Worm (Caenorhabditis elegans): ENCODE results near the gene nspd-4.

- peak; percentile 97 for TF ChIP-seq W03F9.2 (tag; optimal IDR thresholded peaks at IDR 0.05)
- TF ChIP-seq him-1 (tag; optimal IDR thresholded peaks at IDR 0.05), result peak; percentile 92
- TF ChIP-seq dao-5 (tag; optimal IDR thresholded peaks at IDR 0.05), result no peak
These were observed 9.2 kb downstream of the nspd-4 start, which contains the start of gene dnj-9 for ce11 chrII:4851594-4852106.
